Fruit fly (Drosophila melanogaster) whole organism, embryonic: ENCODE results near the gene fit.

Experiments used
- Asciz ChIP-seq: fragments of 200-800 bp; sonication (Bioruptor generic); optimal IDR thresholded peaks from 2 replicates; lab custom pipeline; 2017; ENCODE audit warnings: missing biosample characterization, mild to moderate bottlenecking, missing genetic modification characterization, missing genetic modification reagents
- Atf3 ChIP-seq: fragments of 200-800 bp; sonication (Bioruptor generic); optimal IDR thresholded peaks from 3 replicates; lab custom pipeline; 2016; ENCODE audit warnings: missing biosample characterization, missing genetic modification characterization
- B-H1 ChIP-seq: fragments of 200-800 bp; sonication (Bioruptor generic); IDR thresholded peaks from 3 replicates; pipeline ENCODE4 v1.3.6; 2022; ENCODE audit warnings: missing biosample characterization, missing genetic modification characterization
- Bgb ChIP-seq: fragments of 200-800 bp; sonication (Bioruptor generic); IDR thresholded peaks from 2 replicates; pipeline ENCODE4 v1.3.6; 2022; ENCODE audit warnings: missing biosample characterization, missing genetic modification characterization; ENCODE audit not compliant: partially characterized antibody
- BtbVII ChIP-seq: fragments of 200-800 bp; sonication (Bioruptor generic); optimal IDR thresholded peaks from 3 replicates; lab custom pipeline; 2017; ENCODE audit warnings: missing biosample characterization, mild to moderate bottlenecking, missing genetic modification characterization
- CG10267 ChIP-seq: fragments of 200-800 bp; sonication (Bioruptor generic); optimal IDR thresholded peaks from 2 replicates; lab custom pipeline; 2018; ENCODE audit warnings: missing biosample characterization, mild to moderate bottlenecking, missing genetic modification characterization, moderate library complexity
- CG11093 ChIP-seq: fragments of 200-800 bp; sonication (Bioruptor generic); IDR thresholded peaks from 3 replicates; pipeline ENCODE4 v1.3.6; 2022; ENCODE audit warnings: missing biosample characterization, missing genetic modification characterization
- CG11504 ChIP-seq: fragments of 200-800 bp; sonication (Bioruptor generic); optimal IDR thresholded peaks from 3 replicates; lab custom pipeline; 2019; ENCODE audit warnings: missing biosample characterization, mild to moderate bottlenecking, missing genetic modification characterization, moderate library complexity
- CG11560 ChIP-seq: fragments of 200-800 bp; sonication (Bioruptor generic); IDR thresholded peaks from 3 replicates; pipeline ENCODE4 v1.3.6; 2022; ENCODE audit warnings: missing biosample characterization, missing genetic modification characterization
- CG12104 ChIP-seq: fragments of 200-800 bp; sonication (Bioruptor generic); optimal IDR thresholded peaks from 3 replicates; lab custom pipeline; 2016; ENCODE audit warnings: missing biosample characterization, missing genetic modification characterization
- CG12155 ChIP-seq: fragments of 200-800 bp; sonication (Bioruptor generic); optimal IDR thresholded peaks from 3 replicates; lab custom pipeline; 2016; ENCODE audit warnings: missing biosample characterization, missing genetic modification characterization
- CG12769 ChIP-seq: fragments of 200-800 bp; sonication (Bioruptor generic); optimal IDR thresholded peaks from 2 replicates; lab custom pipeline; 2019; ENCODE audit warnings: missing biosample characterization, mild to moderate bottlenecking, missing genetic modification characterization, moderate library complexity
- CG14050 ChIP-seq: fragments of 200-800 bp; sonication (Bioruptor generic); IDR thresholded peaks from 3 replicates; pipeline ENCODE4 v1.3.6; 2022; ENCODE audit warnings: missing biosample characterization, missing genetic modification characterization
- CG1603 ChIP-seq: fragments of 200-800 bp; sonication (Bioruptor generic); optimal IDR thresholded peaks from 2 replicates; lab custom pipeline; 2019; ENCODE audit warnings: missing biosample characterization, mild to moderate bottlenecking, missing genetic modification characterization, moderate library complexity
- CG2199 ChIP-seq: fragments of 200-800 bp; sonication (Bioruptor generic); IDR thresholded peaks from 3 replicates; pipeline ENCODE4 v1.3.6; 2022; ENCODE audit warnings: missing biosample characterization, missing genetic modification characterization
- CG4424 ChIP-seq: fragments of 200-800 bp; sonication (Bioruptor generic); optimal IDR thresholded peaks from 3 replicates; lab custom pipeline; 2016; ENCODE audit warnings: missing biosample characterization, missing genetic modification characterization
- CG6175 ChIP-seq: fragments of 200-800 bp; sonication (Bioruptor generic); IDR thresholded peaks from 3 replicates; pipeline ENCODE4 v1.3.6; 2022; ENCODE audit warnings: missing biosample characterization, missing genetic modification characterization
- CG6254 ChIP-seq: fragments of 200-800 bp; sonication (Bioruptor generic); optimal IDR thresholded peaks from 3 replicates; lab custom pipeline; 2017; ENCODE audit warnings: mild to moderate bottlenecking, missing biosample characterization, missing genetic modification reagents, missing genetic modification characterization
- CG8924 ChIP-seq: fragments of 200-800 bp; optimal IDR thresholded peaks from 3 replicates; lab custom pipeline; 2019; ENCODE audit warnings: missing biosample characterization, mild to moderate bottlenecking, missing genetic modification characterization, moderate library complexity
- D ChIP-seq, 2 experiments: fragments of 200-800 bp in 1 of 2; fragments of >200 bp in 1 of 2; sonication (Bioruptor generic) in 1 of 2; optimal IDR thresholded peaks; 2 replicates in 1 of 2; 3 replicates in 1 of 2; lab custom pipeline; 2017; ENCODE audit warnings: mild to moderate bottlenecking in 1 of 2, missing biosample characterization in 1 of 2, missing genetic modification characterization in 1 of 2, missing genetic modification reagents in 1 of 2
- Dfd ChIP-seq, 2 experiments: fragments of >200 bp; optimal IDR thresholded peaks; 2 replicates each; lab custom pipeline; 2017; ENCODE audit warnings: missing biosample characterization in 2 of 2, missing genetic modification characterization in 2 of 2
- H2.0 ChIP-seq: fragments of 200-800 bp; sonication (Bioruptor generic); IDR thresholded peaks from 2 replicates; pipeline ENCODE4 v1.3.6; 2022; ENCODE audit warnings: missing biosample characterization, missing genetic modification characterization
- HHEX ChIP-seq: fragments of 200-800 bp; sonication (Bioruptor generic); optimal IDR thresholded peaks from 3 replicates; lab custom pipeline; 2017; ENCODE audit warnings: missing biosample characterization, mild to moderate bottlenecking, missing genetic modification characterization, missing genetic modification reagents
- MBD-R2 ChIP-seq: fragments of 200-800 bp; sonication (Bioruptor generic); IDR thresholded peaks from 2 replicates; pipeline ENCODE4 v1.3.6; 2022; ENCODE audit warnings: missing biosample characterization, missing genetic modification characterization
- Opbp ChIP-seq: fragments of 200-800 bp; sonication (Bioruptor generic); IDR thresholded peaks from 3 replicates; pipeline ENCODE4 v1.3.6; 2022; ENCODE audit warnings: missing biosample characterization, missing genetic modification characterization; ENCODE audit not compliant: partially characterized antibody
- Ravus ChIP-seq: fragments of 200-800 bp; sonication (Bioruptor generic); IDR thresholded peaks from 2 replicates; pipeline ENCODE4 v1.3.6; 2022; ENCODE audit warnings: missing biosample characterization, missing genetic modification characterization
- Rx ChIP-seq: fragments of 200-800 bp; sonication (Bioruptor generic); IDR thresholded peaks from 2 replicates; pipeline ENCODE4 v1.3.6; 2022; ENCODE audit warnings: missing biosample characterization, missing genetic modification characterization
- Vsx1 ChIP-seq: fragments of 200-800 bp; sonication (Bioruptor generic); optimal IDR thresholded peaks from 2 replicates; lab custom pipeline; 2017; ENCODE audit warnings: missing biosample characterization, mild to moderate bottlenecking, missing genetic modification characterization, missing genetic modification reagents
- ase ChIP-seq: fragments of 200-800 bp; sonication (Bioruptor generic); IDR thresholded peaks from 3 replicates; pipeline ENCODE4 v1.3.6; 2022; ENCODE audit warnings: missing biosample characterization, missing genetic modification characterization
- caup ChIP-seq: fragments of 200-800 bp; sonication (Bioruptor generic); optimal IDR thresholded peaks from 3 replicates; lab custom pipeline; 2017; ENCODE audit warnings: missing biosample characterization, mild to moderate bottlenecking, missing genetic modification characterization, moderate library complexity; ENCODE audit not compliant: severe bottlenecking
- disco-r ChIP-seq: fragments of 200-800 bp; sonication (Bioruptor generic); optimal IDR thresholded peaks from 2 replicates; lab custom pipeline; 2016; ENCODE audit warnings: missing biosample characterization, missing genetic modification characterization
- dmrt99B ChIP-seq: fragments of 200-800 bp; sonication (Bioruptor generic); optimal IDR thresholded peaks from 2 replicates; lab custom pipeline; 2018; ENCODE audit warnings: missing biosample characterization, mild to moderate bottlenecking, missing genetic modification characterization, moderate library complexity
- grn ChIP-seq: fragments of 200-800 bp; sonication (Bioruptor generic); optimal IDR thresholded peaks from 3 replicates; lab custom pipeline; 2017; ENCODE audit warnings: missing biosample characterization, missing genetic modification characterization
- ham ChIP-seq: fragments of 200-800 bp; sonication (Bioruptor generic); IDR thresholded peaks from 2 replicates; pipeline ENCODE4 v1.3.6; 2022; ENCODE audit warnings: missing biosample characterization, missing genetic modification characterization
- lab ChIP-seq: fragments of 200-800 bp; sonication (Bioruptor generic); optimal IDR thresholded peaks from 3 replicates; lab custom pipeline; 2017; ENCODE audit warnings: missing biosample characterization, missing genetic modification characterization, mild to moderate bottlenecking, moderate library complexity, missing genetic modification reagents
- lola ChIP-seq, 3 experiments: fragments of >200 bp in 2 of 3; fragments of 200-800 bp in 1 of 3; sonication (Bioruptor generic) in 1 of 3; optimal IDR thresholded peaks; 2 replicates each; lab custom pipeline; 2017 to 2019; ENCODE audit warnings: missing biosample characterization in 3 of 3, missing genetic modification characterization in 3 of 3, mild to moderate bottlenecking in 1 of 3, moderate library complexity in 1 of 3
- mam ChIP-seq: fragments of 200-800 bp; sonication (Bioruptor generic); optimal IDR thresholded peaks from 3 replicates; lab custom pipeline; 2016; ENCODE audit warnings: missing biosample characterization, missing genetic modification characterization
- otp ChIP-seq: fragments of 200-800 bp; sonication (Bioruptor generic); IDR thresholded peaks from 3 replicates; pipeline ENCODE4, ENCODE4 v1.3.6; 2022; ENCODE audit warnings: missing biosample characterization, missing genetic modification characterization
- pita ChIP-seq: fragments of 200-800 bp; sonication (Bioruptor generic); optimal IDR thresholded peaks from 2 replicates; lab custom pipeline; 2017; ENCODE audit warnings: missing biosample characterization, mild to moderate bottlenecking, missing genetic modification characterization
- rib ChIP-seq: fragments of 200-800 bp; sonication (Bioruptor generic); IDR thresholded peaks from 2 replicates; pipeline ENCODE4 v1.3.6; 2022; ENCODE audit warnings: missing biosample characterization, missing genetic modification characterization
- salm ChIP-seq: fragments of 200-800 bp; sonication (Bioruptor generic); optimal IDR thresholded peaks from 2 replicates; lab custom pipeline; 2018; ENCODE audit warnings: missing biosample characterization, mild to moderate bottlenecking, missing genetic modification characterization
- sens-2 ChIP-seq: fragments of 200-800 bp; sonication (Bioruptor generic); IDR thresholded peaks from 2 replicates; pipeline ENCODE4 v1.3.6; 2022; ENCODE audit warnings: missing biosample characterization, missing genetic modification characterization
- stc ChIP-seq: fragments of 200-800 bp; sonication (Bioruptor generic); IDR thresholded peaks from 2 replicates; pipeline ENCODE4 v1.3.6; 2022; ENCODE audit warnings: missing biosample characterization, missing genetic modification characterization
- sug ChIP-seq: fragments of 200-800 bp; optimal IDR thresholded peaks from 2 replicates; lab custom pipeline; 2019; ENCODE audit warnings: missing biosample characterization, mild to moderate bottlenecking, missing genetic modification characterization, moderate library complexity
- tgo ChIP-seq: fragments of 200-800 bp; sonication (Bioruptor generic); IDR thresholded peaks from 3 replicates; pipeline ENCODE4 v1.3.6; 2022; ENCODE audit warnings: missing biosample characterization, missing genetic modification characterization
- ttk ChIP-seq: fragments of 200-800 bp; sonication (Bioruptor generic); IDR thresholded peaks from 2 replicates; pipeline ENCODE4 v2.1.2; 2022; ENCODE audit warnings: missing biosample characterization, missing genetic modification characterization
- twi ChIP-seq: fragments of 200-800 bp; optimal IDR thresholded peaks from 2 replicates; lab custom pipeline; 2019; ENCODE audit warnings: missing biosample characterization, mild to moderate bottlenecking, missing genetic modification characterization, moderate library complexity
- wek ChIP-seq: fragments of 200-800 bp; sonication (Bioruptor generic); optimal IDR thresholded peaks from 3 replicates; lab custom pipeline; 2018; ENCODE audit warnings: missing biosample characterization, mild to moderate bottlenecking, missing genetic modification characterization, moderate library complexity

The fit gene

DNA sequence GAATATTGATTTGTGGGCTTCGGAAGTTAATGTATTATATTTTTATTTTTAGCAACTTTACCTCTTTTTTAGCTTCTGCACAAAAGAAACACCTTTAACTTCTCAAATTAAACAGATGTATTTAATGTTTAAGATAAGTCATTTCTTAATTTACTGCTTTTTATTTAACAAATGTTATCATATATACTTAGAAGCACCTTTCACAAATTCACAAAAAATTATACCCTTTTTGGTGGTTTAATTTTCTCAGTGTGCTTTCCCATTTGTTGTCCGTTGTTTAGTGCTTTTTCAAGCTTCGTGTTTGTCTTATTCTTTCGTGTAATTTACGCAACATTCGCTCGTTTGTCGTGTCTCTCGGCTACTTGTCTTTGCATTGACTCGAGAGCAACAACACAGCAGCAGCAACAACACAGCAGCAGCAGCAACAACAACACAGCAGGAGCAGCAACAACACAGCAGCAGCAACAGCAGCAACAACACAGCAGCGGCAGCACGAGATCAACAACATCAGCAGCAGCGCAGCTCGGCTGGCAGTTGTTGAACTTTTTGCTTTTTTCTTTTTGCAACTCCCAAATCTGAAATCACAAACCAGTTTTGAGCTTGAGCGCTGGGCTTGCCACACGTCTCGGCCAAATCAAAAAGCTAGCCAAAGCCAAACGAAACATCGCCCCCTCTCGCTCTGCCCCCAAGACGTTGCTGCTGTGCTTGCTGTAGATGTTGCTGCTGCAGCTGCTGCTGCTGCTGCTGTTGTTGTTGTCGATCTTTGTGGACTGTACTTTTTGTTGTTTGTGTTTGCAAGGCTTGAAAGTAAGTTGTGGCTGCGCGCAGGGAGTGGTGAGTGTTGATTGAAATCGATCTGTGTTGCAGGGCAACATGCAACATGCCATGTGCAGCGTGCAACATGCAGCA, 46.9 kb downstream of the fit start (continued):
- TF ChIP-seq CG4424 (GFP tag; lab: Kevin White, UChicago) (peak; percentile 28), CG6175 (GFP tag; lab: Robert Waterston, UW) (peak; percentile 88), HHEX (peak; percentile 33), stc (GFP tag; lab: Robert Waterston, UW) (peak; percentile 56; the same call in 1 of the 2 replicates), CG11504 (tag; lab: Kevin White, UChicago) (peak; percentile 82), caup (GFP tag; lab: Kevin White, UChicago) (peak; percentile 8), Opbp (GFP tag; lab: Robert Waterston, UW) (no peak), dmrt99B (peak; percentile 86), CG11093 (GFP tag; lab: Robert Waterston, UW) (no peak), salm (peak; percentile 26), CG10267 (peak; percentile 25), ase (GFP tag; lab: Robert Waterston, UW) (0 out of 3 replicates have a peak, but pooled peaks have one; percentile 42), Vsx1 (no peak), MBD-R2 (no peak), twi (tag; lab: Kevin White, UChicago) (no peak), mam (GFP tag; lab: Kevin White, UChicago) (no peak), lab (GFP tag; lab: Kevin White, UChicago) (peak; percentile 37), Asciz (GFP tag; lab: Kevin White, UChicago) (peak; percentile 58), B-H1 (GFP tag; lab: Robert Waterston, UW) (0 out of 3 replicates have a peak, but pooled peaks have one; percentile 28), sens-2 (no peak), CG8924 (tag; lab: Kevin White, UChicago) (peak; percentile 34), CG12104 (GFP tag; lab: Kevin White, UChicago) (peak; percentile 31), tgo (peak; percentile 13; the same call in 1 of the 3 replicates), CG14050 (GFP tag; lab: Robert Waterston, UW) (peak; percentile 62; the same call in 2 of the 3 replicates), Dfd (GFP tag; optimal IDR thresholded peaks at IDR 0.05; lab: Kevin White, UChicago) (peak in 1 of 2 experiments; percentile 87), Rx (GFP tag; lab: Robert Waterston, UW) (peak; percentile 25; the same call in 1 of the 2 replicates), Ravus (GFP tag; lab: Robert Waterston, UW) (peak; percentile 7; the same call in 1 of the 2 replicates), pita (GFP tag; lab: Kevin White, UChicago) (no peak), D (optimal IDR thresholded peaks at IDR 0.05; lab: Kevin White, UChicago) (no peak), D (GFP tag; optimal IDR thresholded peaks at IDR 0.05; lab: Kevin White, UChicago) (peak; percentile 12), lola (GFP tag; optimal IDR thresholded peaks at IDR 0.05; lab: Kevin White, UChicago) (no peak), BtbVII (peak; percentile 12), ham (GFP tag; lab: Robert Waterston, UW) (no peak), disco-r (GFP tag; lab: Kevin White, UChicago) (no peak), CG6254 (GFP tag; lab: Kevin White, UChicago) (peak; percentile 19)

DNA sequence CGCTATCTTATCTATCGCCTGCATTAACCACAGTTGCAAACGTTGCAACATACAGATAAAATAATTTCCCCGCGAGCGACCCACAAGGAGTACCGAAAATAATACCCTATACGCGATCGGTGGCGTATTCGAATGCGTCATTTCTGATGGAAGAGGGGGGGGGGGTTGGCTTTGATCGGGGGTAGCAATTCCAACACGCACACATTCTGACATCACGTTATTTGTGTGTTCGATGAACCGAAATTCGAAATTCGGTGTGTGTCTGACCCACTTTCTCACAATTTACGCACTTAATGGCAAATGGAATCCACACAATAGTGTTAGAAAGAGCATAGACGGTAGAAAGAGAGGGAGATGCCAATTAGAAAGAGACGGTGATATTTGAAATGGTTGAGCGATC, 47.6 kb downstream of the fit start:
- TF ChIP-seq CG12769 (tag; lab: Kevin White, UChicago) (peak; percentile 63), wek (GFP tag; lab: Kevin White, UChicago) (peak; percentile 8), Bgb (0 out of 2 replicates have a peak, but pooled peaks have one; percentile 20), Atf3 (GFP tag; lab: Kevin White, UChicago) (no peak), sug (peak; percentile 10), CG12155 (GFP tag; lab: Kevin White, UChicago) (no peak), otp (GFP tag; lab: Robert Waterston, UW) (0 out of 3 replicates have a peak, but pooled peaks have one; percentile 43), CG1603 (tag; lab: Kevin White, UChicago) (peak; percentile 17), Rx (GFP tag; lab: Robert Waterston, UW) (peak; percentile 15; the same call in 1 of the 2 replicates), ttk (GFP tag; lab: Robert Waterston, UW) (peak; percentile 39; the same call in 1 of the 2 replicates), grn (GFP tag; lab: Kevin White, UChicago) (peak; percentile 36), CG11560 (tag; lab: Robert Waterston, UW) (no peak), CG2199 (GFP tag; lab: Robert Waterston, UW) (0 out of 3 replicates have a peak, but pooled peaks have one; percentile 37), H2.0 (no peak), rib (GFP tag; lab: Robert Waterston, UW) (peak; percentile 64; the same call in 1 of the 2 replicates)
